Worm (Caenorhabditis elegans) whole organism, late embryonic: ENCODE data around the gene snfc-5.

Experiments used
- ceh-24 ChIP-seq: sonication (generic microtip); optimal IDR thresholded peaks from 2 replicates; lab custom pipeline; 2016; ENCODE audit warnings: mild to moderate bottlenecking, missing genetic modification characterization, missing compliant biosample characterization
- ceh-30 ChIP-seq: fragments of 150-350 bp; optimal IDR thresholded peaks from 2 replicates; lab custom pipeline; 2014; ENCODE audit warnings: missing biosample characterization, missing genetic modification characterization
- ceh-31 ChIP-seq: sonication (generic microtip); optimal IDR thresholded peaks from 2 replicates; lab custom pipeline; 2016; ENCODE audit warnings: missing genetic modification characterization, missing compliant biosample characterization
- ceh-48 ChIP-seq: sonication (generic microtip); optimal IDR thresholded peaks from 2 replicates; lab custom pipeline; 2016; ENCODE audit warnings: missing genetic modification characterization, inconsistent platforms, missing compliant biosample characterization
- che-1 ChIP-seq: sonication (generic microtip); optimal IDR thresholded peaks from 2 replicates; lab custom pipeline; 2016; ENCODE audit warnings: mild to moderate bottlenecking, missing genetic modification characterization, missing compliant biosample characterization
- elt-4 ChIP-seq: sonication (generic microtip); optimal IDR thresholded peaks from 2 replicates; lab custom pipeline; 2016; ENCODE audit warnings: missing genetic modification characterization, missing compliant biosample characterization
- ets-4 ChIP-seq: sonication (generic microtip); optimal IDR thresholded peaks from 2 replicates; lab custom pipeline; 2016; ENCODE audit warnings: missing genetic modification characterization, missing compliant biosample characterization
- fkh-10 ChIP-seq: fragments of 150-350 bp; optimal IDR thresholded peaks from 2 replicates; lab custom pipeline; 2014; ENCODE audit warnings: missing biosample characterization, missing genetic modification reagents, missing genetic modification characterization
- lim-6 ChIP-seq: sonication (generic microtip); optimal IDR thresholded peaks from 2 replicates; lab custom pipeline; 2016; ENCODE audit warnings: missing genetic modification characterization, missing compliant biosample characterization
- nfya-1 ChIP-seq: sonication (generic microtip); optimal IDR thresholded peaks from 2 replicates; lab custom pipeline; 2017; ENCODE audit warnings: missing genetic modification characterization, mild to moderate bottlenecking, missing compliant biosample characterization, antibody characterized with exemption, moderate library complexity
- pha-4 ChIP-seq: fragments of 150-350 bp; optimal IDR thresholded peaks from 2 replicates; lab custom pipeline; 2018; ENCODE audit warnings: missing biosample characterization, missing genetic modification reagents, missing genetic modification characterization
- pqm-1 ChIP-seq: sonication (generic microtip); optimal IDR thresholded peaks from 2 replicates; lab custom pipeline; 2016; ENCODE audit warnings: missing genetic modification characterization, missing compliant biosample characterization
- ref-2 ChIP-seq: sonication (generic microtip); optimal IDR thresholded peaks from 2 replicates; lab custom pipeline; 2016; ENCODE audit warnings: missing genetic modification characterization, missing compliant biosample characterization
- unc-3 ChIP-seq, 2 experiments: fragments of 200-800 bp in 1 of 2; sonication (Bioruptor generic) in 1 of 2; sonication (generic microtip) in 1 of 2; conservative IDR thresholded peaks in 1 of 2; optimal IDR thresholded peaks in 1 of 2; 2 replicates each; pipeline versions ENCODE4 v1.3.6 to Lab custom; 2016 to 2022; ENCODE audit warnings: missing compliant biosample characterization in 2 of 2, missing genetic modification characterization in 2 of 2, missing genetic modification reagents in 1 of 2
- ztf-16 ChIP-seq: sonication (generic microtip); optimal IDR thresholded peaks from 2 replicates; lab custom pipeline; 2017; ENCODE audit warnings: missing genetic modification characterization, missing compliant biosample characterization

snfc-5 gene

DNA sequence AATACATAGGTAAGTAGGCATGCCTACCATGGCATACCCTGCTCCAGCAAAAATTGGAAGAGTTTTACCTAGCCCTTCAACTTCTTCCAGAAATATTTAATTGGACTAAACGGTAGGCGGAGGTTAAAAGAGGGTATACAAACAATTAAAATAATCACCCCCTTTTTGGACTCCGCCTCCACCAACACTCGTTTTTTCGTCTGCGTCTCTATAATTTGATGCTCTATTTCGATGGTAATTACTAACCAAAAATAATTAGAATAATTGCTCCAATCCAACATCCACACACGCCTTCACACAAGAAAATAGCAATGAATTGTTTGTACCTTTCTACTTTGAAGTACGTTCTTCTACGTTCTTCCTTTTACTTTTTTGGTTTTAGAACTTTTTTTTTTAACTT lies 48.2 kb downstream of the snfc-5 start:
- no peak for TF ChIP-seq unc-3 (GFP tag; conservative IDR thresholded peaks at IDR 0.05; lab: Robert Waterston, UW)
- no peak for TF ChIP-seq unc-3 (tag; optimal IDR thresholded peaks at IDR 0.05; lab: Kevin White, UChicago)
- peak; percentile 66 for TF ChIP-seq ceh-31 (tag; lab: Kevin White, UChicago)

DNA sequence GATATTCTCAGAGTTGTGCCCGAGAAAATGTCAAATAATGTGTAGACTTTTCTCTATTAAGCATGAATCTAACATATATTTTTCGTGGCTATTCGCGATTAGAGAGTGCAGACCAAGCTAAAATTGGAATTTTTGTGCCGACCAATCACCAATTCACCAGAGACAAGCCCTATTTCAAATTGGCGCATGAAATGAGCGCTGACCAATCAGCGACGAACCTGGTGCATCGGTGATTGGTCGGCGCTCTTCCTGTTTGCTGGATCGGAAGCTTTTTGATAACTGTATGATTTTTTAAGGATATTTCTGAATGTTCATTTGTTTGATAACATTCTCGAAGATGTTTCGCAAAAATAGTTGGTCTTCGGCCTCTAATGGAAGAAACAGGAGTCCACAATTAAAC lies 48.7 kb downstream of the snfc-5 start:
- TF ChIP-seq ceh-48 (tag; lab: Kevin White, UChicago) (no peak), nfya-1 (tag; lab: Kevin White, UChicago) (peak; percentile 91), ceh-30 (tag; lab: Kevin White, UChicago) (no peak)

DNA sequence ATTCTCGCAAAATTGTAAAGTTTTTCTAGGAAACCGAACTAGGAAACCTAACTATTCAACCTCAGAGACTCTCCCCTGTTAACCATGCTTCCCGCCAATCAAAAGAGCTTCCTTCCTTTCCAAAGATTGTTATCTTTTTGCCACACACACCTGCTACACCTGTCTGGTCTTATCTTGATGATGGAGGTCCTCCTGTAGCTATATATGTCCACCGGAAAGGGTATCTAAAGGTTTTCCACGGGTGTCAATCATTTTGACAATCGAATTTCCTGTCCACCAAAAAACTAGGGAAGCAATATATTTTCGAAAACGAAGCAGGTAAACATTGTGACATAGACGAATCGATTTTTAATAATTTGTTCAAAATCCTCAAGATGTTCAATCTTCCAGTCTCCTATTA lies 49.2 kb downstream of the snfc-5 start:
- TF ChIP-seq ets-4 (tag; lab: Kevin White, UChicago) (no peak), pqm-1 (tag; lab: Kevin White, UChicago) (no peak)

DNA sequence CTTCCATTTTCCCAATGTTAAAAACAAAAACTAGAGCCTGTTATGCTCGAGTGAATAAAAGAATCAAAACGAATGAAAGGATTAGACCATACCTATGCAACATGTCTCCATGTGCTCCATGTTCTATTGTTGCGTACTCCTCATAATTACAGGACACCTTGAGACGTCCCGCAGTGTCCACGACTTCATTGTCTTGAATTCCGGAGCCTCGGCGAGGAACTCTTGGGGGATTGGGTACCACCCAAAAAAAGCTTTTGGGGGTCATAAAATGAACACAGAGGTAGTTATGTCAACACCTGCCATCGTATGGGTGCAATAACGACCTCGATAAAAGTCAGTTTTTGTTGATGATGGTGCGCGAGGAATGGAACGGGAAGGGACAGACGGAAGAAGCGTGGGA lies 50.3 kb downstream of the snfc-5 start:
- TF ChIP-seq pha-4 (tag; lab: Kevin White, UChicago) (no peak), che-1 (no peak), ceh-24 (tag; lab: Kevin White, UChicago) (no peak), fkh-10 (no peak), ztf-16 (no peak), lim-6 (no peak), elt-4 (tag; lab: Kevin White, UChicago) (no peak), ref-2 (tag; lab: Kevin White, UChicago) (peak; percentile 50)
- TF ChIP-seq, all 69 proteins: peak for 1
